Fruit fly (Drosophila melanogaster) whole organism, embryonic: ENCODE data around the gene bma.

Source experiments
- Atf6 ChIP-seq: fragments of 200-800 bp; sonication (Bioruptor generic); IDR thresholded peaks from 2 replicates; pipeline ENCODE4 v1.3.6; 2022; ENCODE audit warnings: missing biosample characterization, missing genetic modification characterization
- CG16815 ChIP-seq: fragments of 200-800 bp; sonication (Bioruptor generic); optimal IDR thresholded peaks from 3 replicates; lab custom pipeline; 2017; ENCODE audit warnings: missing biosample characterization, mild to moderate bottlenecking, missing genetic modification characterization
- D ChIP-seq, 2 experiments: fragments of 200-800 bp in 1 of 2; fragments of >200 bp in 1 of 2; sonication (Bioruptor generic) in 1 of 2; optimal IDR thresholded peaks; 2 replicates in 1 of 2; 3 replicates in 1 of 2; lab custom pipeline; 2017; ENCODE audit warnings: mild to moderate bottlenecking in 1 of 2, missing biosample characterization in 1 of 2, missing genetic modification characterization in 1 of 2, missing genetic modification reagents in 1 of 2
- HLH4C ChIP-seq: fragments of 200-800 bp; sonication (Bioruptor generic); IDR thresholded peaks from 3 replicates; pipeline ENCODE4 v1.3.6; 2022; ENCODE audit warnings: missing biosample characterization, missing genetic modification characterization; ENCODE audit not compliant: partially characterized antibody
- Lpt ChIP-seq: fragments of >200 bp; optimal IDR thresholded peaks from 2 replicates; lab custom pipeline; 2018; ENCODE audit warnings: missing biosample characterization, missing genetic modification characterization
- ac ChIP-seq: fragments of 200-800 bp; sonication (Bioruptor generic); optimal IDR thresholded peaks from 3 replicates; lab custom pipeline; 2017; ENCODE audit warnings: missing biosample characterization, mild to moderate bottlenecking, missing genetic modification characterization
- gt ChIP-seq: fragments of 200-800 bp; sonication (Bioruptor generic); IDR thresholded peaks from 2 replicates; pipeline ENCODE4 v1.3.6; 2022; ENCODE audit warnings: missing biosample characterization, missing genetic modification characterization
- knrl ChIP-seq: fragments of 200-800 bp; sonication (Bioruptor generic); IDR thresholded peaks from 3 replicates; pipeline ENCODE4 v1.3.6; 2022; ENCODE audit warnings: missing biosample characterization, missing genetic modification characterization; ENCODE audit not compliant: partially characterized antibody
- run ChIP-seq: fragments of 200-800 bp; sonication (Bioruptor generic); optimal IDR thresholded peaks from 3 replicates; lab custom pipeline; 2018; ENCODE audit warnings: missing biosample characterization, mild to moderate bottlenecking, missing genetic modification characterization

DNA sequence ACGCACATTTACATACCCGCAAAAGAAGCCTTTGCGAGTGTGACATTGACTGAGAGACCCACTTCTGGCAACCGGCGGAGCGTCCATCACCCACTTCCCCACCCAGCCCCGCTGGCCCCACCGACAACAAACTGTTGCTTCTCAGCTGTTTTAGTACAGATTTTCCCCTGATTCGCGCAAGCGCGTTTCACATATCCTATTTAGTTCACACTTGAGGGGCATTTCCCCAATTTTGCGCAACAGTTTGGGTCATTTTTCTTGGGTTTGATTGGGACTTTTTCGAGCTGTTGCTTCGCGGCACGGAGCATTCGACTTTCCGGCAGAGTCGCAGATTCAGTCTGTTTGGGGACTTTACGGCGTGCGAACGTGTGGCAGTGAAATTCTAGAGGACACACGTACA, 19.2 kb downstream of the bma start:
- no peak for TF ChIP-seq D (optimal IDR thresholded peaks at IDR 0.05; lab: Kevin White, UChicago)
- no peak for TF ChIP-seq D (GFP tag; optimal IDR thresholded peaks at IDR 0.05; lab: Kevin White, UChicago)
- TF ChIP-seq HLH4C (GFP tag; lab: Robert Waterston, UW), result no peak
- TF ChIP-seq knrl (GFP tag; lab: Robert Waterston, UW), result no peak
- no peak for TF ChIP-seq gt (GFP tag; lab: Robert Waterston, UW)
- TF ChIP-seq Atf6 (GFP tag; lab: Robert Waterston, UW), result no peak
- TF ChIP-seq Lpt, result no peak
- TF ChIP-seq ac (GFP tag; lab: Kevin White, UChicago), result no peak
- TF ChIP-seq run (tag; lab: Kevin White, UChicago), result no peak
- TF ChIP-seq CG16815 (GFP tag; lab: Kevin White, UChicago), result no peak
